Fruit fly (Drosophila melanogaster): ENCODE measurements around the gene Gbeta13F.
A peak's percentile ranks its signal among the peaks of the same experiment; 100 is the strongest.

Gbeta13F gene

dm6 chrX:15867863-15868262, 7.9 kb downstream of the Gbeta13F start, which contains the start of gene Gapdh2 (continued):
- TF ChIP-seq CG4707 (GFP tag; optimal IDR thresholded peaks at IDR 0.05) (peak; percentile 97), ranshi (GFP tag; IDR thresholded peaks at IDR 0.05) (peak; percentile 99), pb (GFP tag; optimal IDR thresholded peaks at IDR 0.05) (peak; percentile 89), Nf-YA (GFP tag; IDR thresholded peaks at IDR 0.05) (peak; percentile 99), CG14014 (GFP tag; IDR thresholded peaks at IDR 0.05) (peak; percentile 100), Nf-YC (tag; optimal IDR thresholded peaks at IDR 0.05) (peak; percentile 97), Optix (GFP tag; IDR thresholded peaks at IDR 0.05) (no peak; the same call in 2 of the 3 replicates), Camta (GFP tag; optimal IDR thresholded peaks at IDR 0.05) (peak; percentile 98), CG15011 (GFP tag; optimal IDR thresholded peaks at IDR 0.05) (peak; percentile 99), CG5245 (GFP tag; optimal IDR thresholded peaks at IDR 0.05) (peak; percentile 98), Dad (GFP tag; optimal IDR thresholded peaks at IDR 0.05) (peak; percentile 98), gsb-n (tag; optimal IDR thresholded peaks at IDR 0.05) (peak; percentile 99), Spps (tag; optimal IDR thresholded peaks at IDR 0.05) (peak; percentile 96), CG30020 (tag; optimal IDR thresholded peaks at IDR 0.05) (peak; percentile 90), so (GFP tag; IDR thresholded peaks at IDR 0.05) (peak; percentile 100), CG30403 (GFP tag; optimal IDR thresholded peaks at IDR 0.05) (peak; percentile 99), Trl (optimal IDR thresholded peaks at IDR 0.05) (peak; percentile 35 to 79), Trl (GFP tag; optimal IDR thresholded peaks at IDR 0.05) (peak; percentile 95), CG14441 (GFP tag; IDR thresholded peaks at IDR 0.05) (peak; percentile 99), NC2α (GFP tag; optimal IDR thresholded peaks at IDR 0.05) (peak; percentile 90), eyg (GFP tag; optimal IDR thresholded peaks at IDR 0.05) (peak; percentile 97), unc-4 (GFP tag; IDR thresholded peaks at IDR 0.05; ENCODE audit: partially characterized antibody) (peak; percentile 38; the same call in 1 of the 2 replicates), CG1024 (GFP tag; IDR thresholded peaks at IDR 0.05) (peak; percentile 96), CG31365 (tag; optimal IDR thresholded peaks at IDR 0.05) (peak; percentile 96), bcd (GFP tag; optimal IDR thresholded peaks at IDR 0.05) (peak; percentile 99), exex (tag; optimal IDR thresholded peaks at IDR 0.05) (peak; percentile 100), CG31441 (GFP tag; IDR thresholded peaks at IDR 0.05) (peak; percentile 100), yki (optimal IDR thresholded peaks at IDR 0.05) (no peak), CG7745 (tag; optimal IDR thresholded peaks at IDR 0.05) (peak; percentile 82), bsh (GFP tag; optimal IDR thresholded peaks at IDR 0.05) (peak; percentile 98 to 100), CG6791 (GFP tag; IDR thresholded peaks at IDR 0.05; ENCODE audit: partially characterized antibody) (no peak), CG4820 (GFP tag; optimal IDR thresholded peaks at IDR 0.05) (peak; percentile 98), zfh2 (GFP tag; optimal IDR thresholded peaks at IDR 0.05) (peak; percentile 95), CG10462 (GFP tag; optimal IDR thresholded peaks at IDR 0.05) (peak; percentile 98), CG11723 (GFP tag; optimal IDR thresholded peaks at IDR 0.05) (peak; percentile 99), Rx (GFP tag; IDR thresholded peaks at IDR 0.05) (peak; percentile 97), CG12744 (GFP tag; optimal IDR thresholded peaks at IDR 0.05) (peak; percentile 98), Blimp-1 (GFP tag; optimal IDR thresholded peaks at IDR 0.05) (peak; percentile 99), CG15601 (tag; optimal IDR thresholded peaks at IDR 0.05) (peak; percentile 99), MTF-1 (GFP tag; optimal IDR thresholded peaks at IDR 0.05; ENCODE audit: borderline replicate concordance) (peak; percentile 98), Bgb (GFP tag; IDR thresholded peaks at IDR 0.05; ENCODE audit: partially characterized antibody) (0 out of 2 replicates have a peak, but pooled peaks have one; percentile 9), CG14710 (tag; optimal IDR thresholded peaks at IDR 0.05) (peak; percentile 97), B-H2 (GFP tag; optimal IDR thresholded peaks at IDR 0.05) (peak; percentile 100), zen (tag; optimal IDR thresholded peaks at IDR 0.05) (peak; percentile 97), CG10267 (tag; optimal IDR thresholded peaks at IDR 0.05) (peak; percentile 98), ATbp (GFP tag; optimal IDR thresholded peaks at IDR 0.05) (peak; percentile 100), Hr39 (optimal IDR thresholded peaks at IDR 0.05) (no peak), CG10147 (GFP tag; optimal IDR thresholded peaks at IDR 0.05) (peak; percentile 100), dimm (GFP tag; IDR thresholded peaks at IDR 0.05) (peak; percentile 96), CG17612 (GFP tag; IDR thresholded peaks at IDR 0.05) (peak; percentile 98), Opbp (GFP tag; IDR thresholded peaks at IDR 0.05; ENCODE audit: partially characterized antibody) (no peak)

Data from whole organism, embryonic.